Worm (Caenorhabditis elegans): ENCODE measurements around the gene insc-1.

insc-1 gene

ce11 chrII:7323317-7323716, 35.4 kb upstream of the insc-1 start:
- TF ChIP-seq ceh-18 (tag; optimal IDR thresholded peaks at IDR 0.05) (peak; percentile 66), ztf-16 (tag; optimal IDR thresholded peaks at IDR 0.05) (no peak)

ce11 chrII:7323925-7324324, 34.8 kb upstream of the insc-1 start, which contains the start of gene F21D12.3:
TSS of gene F21D12.3 (minus strand) at chrII:7324025.
- no peak for TF ChIP-seq nhr-11 (tag; optimal IDR thresholded peaks at IDR 0.05)
- TF ChIP-seq sox-2 (GFP tag; IDR thresholded peaks at IDR 0.05) = no peak
- TF ChIP-seq ceh-30 (tag; optimal IDR thresholded peaks at IDR 0.05) = no peak
- no peak for TF ChIP-seq fax-1 (tag; optimal IDR thresholded peaks at IDR 0.05)
- TF ChIP-seq tbx-7 (tag; optimal IDR thresholded peaks at IDR 0.05) = no peak
- TF ChIP-seq pat-9 (tag; optimal IDR thresholded peaks at IDR 0.05) = no peak
- no peak for TF ChIP-seq hlh-15 (tag; optimal IDR thresholded peaks at IDR 0.05)
- no peak for TF ChIP-seq C08G9.2 (tag; optimal IDR thresholded peaks at IDR 0.05)

- TF ChIP-seq gmeb-2 (tag; optimal IDR thresholded peaks at IDR 0.05) = no peak
- no peak for TF ChIP-seq pag-3 (tag; optimal IDR thresholded peaks at IDR 0.05; ENCODE audit: borderline replicate concordance)
- TF ChIP-seq pha-4 (tag; optimal IDR thresholded peaks at IDR 0.05) = no peak
- no peak for TF ChIP-seq ceh-45 (GFP tag; IDR thresholded peaks at IDR 0.05)
- TF ChIP-seq ceh-19 (GFP tag; optimal IDR thresholded peaks at IDR 0.05) = no peak
- TF ChIP-seq fkh-6 (tag; optimal IDR thresholded peaks at IDR 0.05) = no peak
- no peak for TF ChIP-seq Y22D7AL.16 (tag; optimal IDR thresholded peaks at IDR 0.05)
These were observed 33.6 kb upstream of the insc-1 start for ce11 chrII:7325063-7325480.

- TF ChIP-seq ceh-24 (tag; optimal IDR thresholded peaks at IDR 0.05) (no peak), unc-42 (tag; optimal IDR thresholded peaks at IDR 0.05) (peak; percentile 25)
These were observed 32.5 kb upstream of the insc-1 start for ce11 chrII:7326199-7326598.

ce11 chrII:7326997-7327396, 31.7 kb upstream of the insc-1 start:
- TF ChIP-seq hlh-30 (tag; optimal IDR thresholded peaks at IDR 0.05; ENCODE audit: insufficient read depth) (no peak), nfya-1 (tag; optimal IDR thresholded peaks at IDR 0.05) (peak; percentile 25), sox-4 (tag; optimal IDR thresholded peaks at IDR 0.05) (no peak), C08G9.2 (tag; optimal IDR thresholded peaks at IDR 0.05) (no peak), fkh-10 (GFP tag; optimal IDR thresholded peaks at IDR 0.05) (peak; percentile 29), ceh-18 (tag; optimal IDR thresholded peaks at IDR 0.05) (peak; percentile 81), ceh-34 (tag; optimal IDR thresholded peaks at IDR 0.05) (peak; percentile 79), eyg-1 (tag; optimal IDR thresholded peaks at IDR 0.05) (no peak), ceh-14 (tag; optimal IDR thresholded peaks at IDR 0.05) (no peak), ttx-3 (tag; optimal IDR thresholded peaks at IDR 0.05) (no peak), K02D7.2 (tag; optimal IDR thresholded peaks at IDR 0.05) (no peak), mec-3 (tag; optimal IDR thresholded peaks at IDR 0.05; ENCODE audit: borderline replicate concordance) (no peak), odd-2 (tag; optimal IDR thresholded peaks at IDR 0.05) (no peak), ceh-19 (GFP tag; optimal IDR thresholded peaks at IDR 0.05) (peak; percentile 30), ceh-31 (tag; optimal IDR thresholded peaks at IDR 0.05) (peak; percentile 63), elt-4 (tag; optimal IDR thresholded peaks at IDR 0.05) (no peak), lim-6 (tag; optimal IDR thresholded peaks at IDR 0.05) (no peak), hlh-8 (tag; optimal IDR thresholded peaks at IDR 0.05) (no peak), ceh-6 (GFP tag; optimal IDR thresholded peaks at IDR 0.05) (no peak), ceh-22 (tag; optimal IDR thresholded peaks at IDR 0.05) (no peak), npax-4 (tag; optimal IDR thresholded peaks at IDR 0.05) (no peak), fax-1 (tag; optimal IDR thresholded peaks at IDR 0.05) (no peak), hlh-6 (tag; optimal IDR thresholded peaks at IDR 0.05) (no peak), unc-42 (tag; optimal IDR thresholded peaks at IDR 0.05) (peak; percentile 68), unc-55 (GFP tag; optimal IDR thresholded peaks at IDR 0.05) (peak; percentile 8), gmeb-2 (tag; optimal IDR thresholded peaks at IDR 0.05) (no peak), T23F11.4 (GFP tag; optimal IDR thresholded peaks at IDR 0.05) (no peak), tbx-2 (tag; optimal IDR thresholded peaks at IDR 0.05) (peak; percentile 11), zip-5 (tag; optimal IDR thresholded peaks at IDR 0.05) (no peak), unc-86 (tag; optimal IDR thresholded peaks at IDR 0.05) (no peak), ref-2 (tag; optimal IDR thresholded peaks at IDR 0.05) (no peak), nhr-11 (tag; optimal IDR thresholded peaks at IDR 0.05) (no peak)
